Worm (Caenorhabditis elegans) whole organism, midembryonic: ENCODE results near the gene K02E2.6.
"Not testable (repeated sequence)": the region's sequence is repeated elsewhere in the genome, so short reads cannot be mapped to it uniquely, and the experiment has no call there.

ENCODE experiments used
- T22C8.4 ChIP-seq: fragments of 200-800 bp; sonication (Bioruptor generic); IDR thresholded peaks from 2 replicates; pipeline ENCODE4 v1.3.6; 2022; ENCODE audit warnings: missing genetic modification characterization, missing compliant biosample characterization
- cog-1 ChIP-seq: sonication (generic microtip); optimal IDR thresholded peaks from 2 replicates; lab custom pipeline; 2016; ENCODE audit warnings: missing genetic modification characterization, missing compliant biosample characterization
- flt-1 ChIP-seq: fragments of 200-800 bp; sonication (Bioruptor generic); IDR thresholded peaks from 2 replicates; pipeline ENCODE4 v1.3.6; 2022; ENCODE audit warnings: missing genetic modification characterization, missing compliant biosample characterization
- klf-2 ChIP-seq: fragments of 200-800 bp; sonication (Bioruptor generic); conservative IDR thresholded peaks from 2 replicates; pipeline ENCODE4 v1.3.6; 2022; ENCODE audit warnings: missing genetic modification reagents, missing genetic modification characterization, missing compliant biosample characterization
- med-1 ChIP-seq: sonication (generic microtip); optimal IDR thresholded peaks from 2 replicates; lab custom pipeline; 2017; ENCODE audit warnings: missing genetic modification characterization, mild to moderate bottlenecking, missing compliant biosample characterization, antibody characterized with exemption, missing genetic modification reagents; ENCODE audit not compliant: insufficient read depth
- ref-1 ChIP-seq: fragments of 200-800 bp; sonication (Bioruptor generic); conservative IDR thresholded peaks from 2 replicates; pipeline ENCODE4 v1.3.6; 2022; ENCODE audit warnings: missing genetic modification reagents, missing genetic modification characterization, missing compliant biosample characterization
- tab-1 ChIP-seq: fragments of 200-800 bp; sonication (Bioruptor generic); IDR thresholded peaks from 2 replicates; pipeline ENCODE4 v1.3.6; 2022; ENCODE audit warnings: missing genetic modification characterization, missing compliant biosample characterization
- ztf-23 ChIP-seq: fragments of 200-800 bp; sonication (Bioruptor generic); IDR thresholded peaks from 2 replicates; pipeline ENCODE4 v1.3.6; 2022; ENCODE audit warnings: missing genetic modification reagents, missing genetic modification characterization, missing compliant biosample characterization
- ztf-29 ChIP-seq: fragments of 200-800 bp; sonication (Bioruptor generic); IDR thresholded peaks from 2 replicates; pipeline ENCODE4 v1.3.6; 2022; ENCODE audit warnings: missing genetic modification reagents, missing genetic modification characterization, missing compliant biosample characterization

Gene K02E2.6

ce11 chrV:20369153-20369552 is 11.2 kb upstream of the K02E2.6 start, which contains the start of gene srh-177:
Gene srh-177 (minus strand): TSS chrV:20369253.
- TF ChIP-seq flt-1 (GFP tag; lab: Robert Waterston, UW); klf-2; ref-1 (GFP tag; lab: Robert Waterston, UW): not testable (repeated sequence)

DNA sequence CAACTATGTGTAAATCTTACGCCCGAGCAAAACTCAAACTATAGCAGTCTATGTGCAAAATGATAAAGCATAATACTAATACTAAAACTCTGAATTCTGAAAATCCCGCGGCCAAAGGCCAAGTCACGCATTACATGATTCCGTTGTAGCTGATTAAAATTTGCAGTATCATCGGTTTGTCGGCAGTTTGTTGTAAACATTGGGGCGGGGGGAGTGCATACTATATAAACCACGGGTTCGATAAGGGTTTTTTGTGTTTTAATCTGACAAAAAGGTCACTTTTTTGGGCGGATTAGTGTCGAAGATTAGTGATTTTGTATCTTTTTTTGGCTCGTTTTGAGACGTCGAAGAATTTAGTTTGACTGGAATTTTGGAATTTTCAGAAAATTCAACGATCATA is 5.9 kb upstream of the K02E2.6 start:
- TF ChIP-seq ztf-23 (no peak), ref-1 (GFP tag; lab: Robert Waterston, UW) (no peak), ztf-29 (GFP tag; lab: Robert Waterston, UW) (no peak), klf-2 (no peak), T22C8.4 (GFP tag; lab: Robert Waterston, UW) (no peak), flt-1 (GFP tag; lab: Robert Waterston, UW) (no peak), cog-1 (tag; lab: Kevin White, UChicago) (no peak), med-1 (GFP tag; lab: Kevin White, UChicago) (no peak), tab-1 (GFP tag; lab: Robert Waterston, UW) (no peak)

DNA sequence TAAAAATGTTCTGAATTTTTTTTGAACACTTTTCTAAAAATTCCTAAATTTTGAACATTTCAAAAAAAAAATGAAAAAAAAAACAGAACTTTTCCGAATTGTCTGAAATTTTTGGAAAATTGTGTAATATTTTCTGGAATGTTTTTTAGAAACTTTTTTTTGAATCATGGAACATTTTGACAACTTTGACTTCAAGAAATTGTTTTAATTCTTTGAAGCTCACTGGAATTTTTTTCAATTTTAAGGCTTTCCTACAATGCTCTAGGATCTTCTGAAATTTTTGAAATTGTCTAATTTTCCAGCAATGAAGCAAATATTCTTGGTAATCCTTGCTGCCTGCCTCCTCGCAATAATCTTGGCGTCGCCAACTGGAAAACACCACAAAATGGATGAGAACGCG is 5.1 kb upstream of the K02E2.6 start, which contains the start of gene ins-35:
ins-35 (plus strand) TSS at position 301 of the 400 bp plus-strand sequence.
- TF ChIP-seq ztf-29 (GFP tag; lab: Robert Waterston, UW): no peak
- no peak for TF ChIP-seq klf-2
- TF ChIP-seq flt-1 (GFP tag; lab: Robert Waterston, UW): no peak
- no peak for TF ChIP-seq ztf-23
- TF ChIP-seq med-1 (GFP tag; lab: Kevin White, UChicago): no peak
- no peak for TF ChIP-seq ref-1 (GFP tag; lab: Robert Waterston, UW)
- no peak for TF ChIP-seq T22C8.4 (GFP tag; lab: Robert Waterston, UW)
- no peak for TF ChIP-seq tab-1 (GFP tag; lab: Robert Waterston, UW)
- no peak for TF ChIP-seq cog-1 (tag; lab: Kevin White, UChicago)

DNA sequence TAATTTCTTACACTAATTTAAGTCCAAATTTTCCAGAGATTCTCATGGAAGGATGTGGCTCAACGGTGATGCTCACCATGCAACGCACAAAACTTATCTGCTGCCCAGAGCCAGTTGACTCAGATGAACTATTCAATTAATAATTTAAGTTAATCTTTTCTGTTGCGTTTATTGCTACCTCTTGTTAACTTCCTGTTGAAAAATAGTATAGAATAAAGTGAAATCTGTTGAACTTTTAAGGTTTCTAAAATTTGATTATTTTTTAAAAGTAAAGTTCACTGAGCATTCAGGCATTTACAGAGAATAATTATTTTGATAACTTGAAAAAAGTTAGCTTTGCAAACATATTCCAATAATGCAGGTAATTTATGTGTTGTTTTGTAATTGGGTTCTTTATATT is 4.3 kb upstream of the K02E2.6 start:
- TF ChIP-seq cog-1 (tag; lab: Kevin White, UChicago) (no peak), flt-1 (GFP tag; lab: Robert Waterston, UW) (no peak), T22C8.4 (GFP tag; lab: Robert Waterston, UW) (no peak), ztf-29 (GFP tag; lab: Robert Waterston, UW) (no peak), ztf-23 (no peak), ref-1 (GFP tag; lab: Robert Waterston, UW) (no peak), klf-2 (no peak), tab-1 (GFP tag; lab: Robert Waterston, UW) (no peak), med-1 (GFP tag; lab: Kevin White, UChicago) (no peak)

DNA sequence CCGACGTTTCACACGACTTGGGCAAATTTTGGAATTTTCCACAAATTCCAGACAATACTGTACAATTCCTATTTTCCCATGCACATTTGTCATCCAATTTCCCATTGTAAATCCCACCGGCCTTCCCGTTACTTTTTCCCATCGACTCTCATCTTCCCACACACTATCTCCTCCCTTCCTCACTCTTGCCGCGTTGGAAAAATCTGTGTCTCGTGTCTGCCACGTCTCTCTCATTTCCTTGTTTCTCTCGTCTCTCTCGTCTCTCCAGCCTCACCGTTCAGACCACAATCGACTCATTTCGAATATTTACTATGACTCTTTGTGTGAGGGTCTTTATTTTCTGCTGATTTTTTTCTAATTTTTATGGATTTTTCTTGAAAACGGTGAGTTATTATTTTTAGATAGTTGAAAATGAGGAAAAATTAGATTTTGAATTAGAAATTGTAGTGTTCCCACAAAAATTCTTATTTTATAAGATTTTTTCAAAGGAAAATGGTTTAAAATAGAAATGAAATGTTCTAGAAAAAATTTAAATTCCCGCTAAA is 2.8 kb downstream of the K02E2.6 start, which contains the start of gene K02E2.11:
K02E2.11 (plus strand) TSS at position 251 of the 545 bp plus-strand sequence.
- no peak for TF ChIP-seq med-1 (GFP tag; lab: Kevin White, UChicago)
- TF ChIP-seq tab-1 (GFP tag; lab: Robert Waterston, UW): no peak
- no peak for TF ChIP-seq klf-2
- TF ChIP-seq ztf-23: no peak
- TF ChIP-seq cog-1 (tag; lab: Kevin White, UChicago): no peak
- TF ChIP-seq flt-1 (GFP tag; lab: Robert Waterston, UW): no peak
- no peak for TF ChIP-seq ztf-29 (GFP tag; lab: Robert Waterston, UW)
- TF ChIP-seq ref-1 (GFP tag; lab: Robert Waterston, UW): no peak
- no peak for TF ChIP-seq T22C8.4 (GFP tag; lab: Robert Waterston, UW)

- TF ChIP-seq ztf-29 (GFP tag; lab: Robert Waterston, UW) (no peak), tab-1 (GFP tag; lab: Robert Waterston, UW) (no peak), ztf-23 (no peak), ref-1 (GFP tag; lab: Robert Waterston, UW) (no peak), T22C8.4 (GFP tag; lab: Robert Waterston, UW) (no peak), med-1 (GFP tag; lab: Kevin White, UChicago) (no peak), flt-1 (GFP tag; lab: Robert Waterston, UW) (no peak), klf-2 (no peak), cog-1 (tag; lab: Kevin White, UChicago) (no peak)
Observed at ce11 chrV:20386942-20387341, 6.6 kb downstream of the K02E2.6 start, which contains the start of gene K02E2.7. Gene K02E2.7 (minus strand): TSS chrV:20387042.

- TF ChIP-seq ztf-23: no peak
- no peak for TF ChIP-seq T22C8.4 (GFP tag; lab: Robert Waterston, UW)
- TF ChIP-seq cog-1 (tag; lab: Kevin White, UChicago): no peak
- no peak for TF ChIP-seq med-1 (GFP tag; lab: Kevin White, UChicago)
- TF ChIP-seq flt-1 (GFP tag; lab: Robert Waterston, UW): no peak
- TF ChIP-seq klf-2: no peak
- TF ChIP-seq ztf-29 (GFP tag; lab: Robert Waterston, UW): no peak
- no peak for TF ChIP-seq ref-1 (GFP tag; lab: Robert Waterston, UW)
- TF ChIP-seq tab-1 (GFP tag; lab: Robert Waterston, UW): no peak
Observed at ce11 chrV:20387415-20387814, 7.1 kb downstream of the K02E2.6 start, which contains the start of gene F53H2.1. Gene F53H2.1 (plus strand): TSS chrV:20387715.

ce11 chrV:20393773-20394172 is 13.4 kb downstream of the K02E2.6 start, which contains the start of gene cnc-7:
Gene cnc-7 (plus strand): TSS chrV:20394073.
- TF ChIP-seq ztf-29 (GFP tag; lab: Robert Waterston, UW) (no peak), ref-1 (GFP tag; lab: Robert Waterston, UW) (no peak), cog-1 (tag; lab: Kevin White, UChicago) (no peak), tab-1 (GFP tag; lab: Robert Waterston, UW) (no peak), klf-2 (no peak), med-1 (GFP tag; lab: Kevin White, UChicago) (no peak), flt-1 (GFP tag; lab: Robert Waterston, UW) (no peak), T22C8.4 (GFP tag; lab: Robert Waterston, UW) (no peak), ztf-23 (no peak)

DNA sequence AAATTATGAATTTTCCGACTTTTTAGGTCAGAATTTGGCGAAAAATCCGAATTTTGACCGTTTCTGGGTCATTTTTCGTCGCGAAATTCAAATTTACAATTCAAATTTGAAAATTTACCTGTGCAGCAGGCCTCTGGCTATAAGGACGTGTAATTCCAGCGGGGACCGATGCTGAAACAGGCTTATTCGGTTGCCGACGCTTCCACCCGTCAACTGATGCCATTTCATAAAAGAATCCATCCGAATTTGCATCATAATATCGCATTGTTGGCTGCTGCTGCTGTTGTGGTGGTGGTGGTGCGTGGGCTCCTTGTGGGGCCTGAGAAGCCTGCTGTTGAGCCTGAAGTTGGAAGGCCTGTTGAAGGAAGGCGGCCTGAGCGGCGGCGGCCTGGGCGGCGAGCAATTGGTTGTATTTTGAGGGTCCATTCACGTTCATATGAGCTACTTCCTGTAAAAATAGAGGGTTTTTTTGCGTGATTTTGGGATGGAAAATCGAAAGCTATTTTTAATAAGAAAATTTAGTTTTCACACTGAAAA is 19.2 kb downstream of the K02E2.6 start:
- no peak for TF ChIP-seq med-1 (GFP tag; lab: Kevin White, UChicago)
- no peak for TF ChIP-seq T22C8.4 (GFP tag; lab: Robert Waterston, UW)
- TF ChIP-seq klf-2: no peak
- TF ChIP-seq ref-1 (GFP tag; lab: Robert Waterston, UW): no peak
- no peak for TF ChIP-seq tab-1 (GFP tag; lab: Robert Waterston, UW)
- no peak for TF ChIP-seq ztf-23
- no peak for TF ChIP-seq flt-1 (GFP tag; lab: Robert Waterston, UW)
- no peak for TF ChIP-seq cog-1 (tag; lab: Kevin White, UChicago)
- TF ChIP-seq ztf-29 (GFP tag; lab: Robert Waterston, UW): no peak
